3 worm cellular contexts compared by ENCODE assay signal in the genomic region with DNA sequence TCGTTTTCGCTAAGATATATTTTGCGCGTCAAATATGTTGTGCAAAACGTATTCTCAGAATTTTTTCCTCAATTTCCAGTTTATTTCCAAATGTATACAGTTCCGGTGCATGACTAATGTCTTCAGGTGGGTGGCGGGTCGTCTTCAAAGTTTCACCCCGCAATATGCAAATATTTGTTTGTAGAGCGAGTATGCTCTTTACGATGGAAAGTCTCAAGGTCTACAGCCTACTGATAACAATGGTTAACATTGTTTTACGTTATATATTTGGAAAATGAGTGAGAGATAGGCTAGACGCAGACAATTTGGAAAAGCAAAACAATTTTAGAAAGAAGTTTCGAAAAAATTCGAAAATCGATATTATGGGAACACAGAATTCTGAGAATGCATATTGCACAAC.
TF ChIP-seq lines count a peak whose summit lies in the region.

No protein-coding gene starts in this region.

TF ChIP-seq in whole organism, L2 larva, 48 proteins besides CTCF, POLR2A, EP300 and RAD21:
- TF ChIP-seq snpc-4 (tag; optimal IDR thresholded peaks at IDR 0.05; lab: Kevin White, UChicago) (no peak), peb-1 (tag; optimal IDR thresholded peaks at IDR 0.05; lab: Kevin White, UChicago) (no peak), lsy-2 (tag; optimal IDR thresholded peaks at IDR 0.05; lab: Kevin White, UChicago) (no peak), elt-1 (tag; optimal IDR thresholded peaks at IDR 0.05; lab: Kevin White, UChicago) (no peak), egl-27 (tag; optimal IDR thresholded peaks at IDR 0.05; lab: Kevin White, UChicago) (no peak), ztf-1 (GFP tag; conservative IDR thresholded peaks at IDR 0.05; lab: Robert Waterston, UW) (no peak), nhr-12 (tag; optimal IDR thresholded peaks at IDR 0.05; lab: Kevin White, UChicago) (no peak), crh-2 (tag; optimal IDR thresholded peaks at IDR 0.05; lab: Kevin White, UChicago) (peak; percentile 2), nhr-11 (tag; optimal IDR thresholded peaks at IDR 0.05; lab: Kevin White, UChicago) (no peak), fos-1 (tag; optimal IDR thresholded peaks at IDR 0.05; lab: Kevin White, UChicago) (peak; percentile 47), ZK546.5 (tag; optimal IDR thresholded peaks at IDR 0.05; lab: Kevin White, UChicago) (no peak), nhr-10 (tag; optimal IDR thresholded peaks at IDR 0.05; lab: Kevin White, UChicago) (no peak), sma-3 (GFP tag; optimal IDR thresholded peaks at IDR 0.05; lab: Kevin White, UChicago) (no peak), unc-39 (tag; optimal IDR thresholded peaks at IDR 0.05; lab: Kevin White, UChicago) (no peak), ztf-11 (tag; optimal IDR thresholded peaks at IDR 0.05; lab: Kevin White, UChicago) (no peak)

TF ChIP-seq in whole organism, L3 larva, 47 proteins besides CTCF, POLR2A, EP300 and RAD21:
- TF ChIP-seq mml-1 (tag; optimal IDR thresholded peaks at IDR 0.05; lab: Kevin White, UChicago): no peak
- TF ChIP-seq pqm-1 (tag; optimal IDR thresholded peaks at IDR 0.05; lab: Kevin White, UChicago): peak; percentile 36
- no peak for TF ChIP-seq daf-12 (tag; optimal IDR thresholded peaks at IDR 0.05; lab: Kevin White, UChicago)
- TF ChIP-seq elt-1 (tag; optimal IDR thresholded peaks at IDR 0.05; lab: Kevin White, UChicago): no peak
- peak; percentile 56 for TF ChIP-seq pha-4 (tag; optimal IDR thresholded peaks at IDR 0.05; lab: Kevin White, UChicago)
- no peak for TF ChIP-seq tbx-2 (tag; optimal IDR thresholded peaks at IDR 0.05; lab: Kevin White, UChicago)
- no peak for TF ChIP-seq sea-2 (GFP tag; optimal IDR thresholded peaks at IDR 0.05; lab: Kevin White, UChicago)
- peak; percentile 48 for TF ChIP-seq elt-2 (tag; optimal IDR thresholded peaks at IDR 0.05; lab: Kevin White, UChicago)
- no peak for TF ChIP-seq fos-1 (tag; optimal IDR thresholded peaks at IDR 0.05; lab: Kevin White, UChicago)

TF ChIP-seq in whole organism, L4 larva, 104 proteins besides CTCF, POLR2A, EP300 and RAD21:
- no peak for TF ChIP-seq tra-1 (GFP tag; IDR thresholded peaks at IDR 0.05; lab: Robert Waterston, UW)
- TF ChIP-seq mxl-2 (GFP tag; conservative IDR thresholded peaks at IDR 0.05; lab: Robert Waterston, UW): no peak
- no peak for TF ChIP-seq nhr-77 (tag; optimal IDR thresholded peaks at IDR 0.05; lab: Kevin White, UChicago)
- no peak for TF ChIP-seq nhr-10 (tag; optimal IDR thresholded peaks at IDR 0.05; lab: Kevin White, UChicago)
- no peak for TF ChIP-seq spr-3 (GFP tag; optimal IDR thresholded peaks at IDR 0.05; lab: Kevin White, UChicago)
- TF ChIP-seq daf-16 (GFP tag; optimal IDR thresholded peaks at IDR 0.05; lab: Kevin White, UChicago): no peak
- peak; percentile 62 for TF ChIP-seq daf-16 (tag; optimal IDR thresholded peaks at IDR 0.05; lab: Kevin White, UChicago)
- TF ChIP-seq nhr-42 (GFP tag; IDR thresholded peaks at IDR 0.05; lab: Robert Waterston, UW): no peak
- TF ChIP-seq F26F4.8 (GFP tag; conservative IDR thresholded peaks at IDR 0.05; lab: Robert Waterston, UW): no peak
- no peak for TF ChIP-seq ceh-20 (GFP tag; IDR thresholded peaks at IDR 0.05; lab: Robert Waterston, UW)
- no peak for TF ChIP-seq zfp-2 (tag; optimal IDR thresholded peaks at IDR 0.05; lab: Kevin White, UChicago)
- no peak for TF ChIP-seq T26A8.4 (GFP tag; IDR thresholded peaks at IDR 0.05; lab: Robert Waterston, UW)
- peak; percentile 32 for TF ChIP-seq mes-2 (tag; optimal IDR thresholded peaks at IDR 0.05; lab: Kevin White, UChicago; ENCODE audit: poor library complexity, severe bottlenecking)
- peak in 1 of 2 experiments; percentile 19 for TF ChIP-seq lsy-2 (tag; optimal IDR thresholded peaks at IDR 0.05; lab: Kevin White, UChicago)
- no peak for TF ChIP-seq lin-13 (GFP tag; optimal IDR thresholded peaks at IDR 0.05; lab: Kevin White, UChicago)
- no peak for TF ChIP-seq lin-38 (GFP tag; IDR thresholded peaks at IDR 0.05; lab: Robert Waterston, UW)
- TF ChIP-seq rbr-2 (tag; optimal IDR thresholded peaks at IDR 0.05; lab: Kevin White, UChicago): no peak
- peak; percentile 42 for TF ChIP-seq dve-1 (tag; optimal IDR thresholded peaks at IDR 0.05; lab: Kevin White, UChicago; ENCODE audit: insufficient read depth)
- TF ChIP-seq unc-130 (GFP tag; optimal IDR thresholded peaks at IDR 0.05; lab: Kevin White, UChicago): no peak
- no peak for TF ChIP-seq mxl-3 (GFP tag; optimal IDR thresholded peaks at IDR 0.05; lab: Kevin White, UChicago)
- no peak for TF ChIP-seq unc-39 (tag; optimal IDR thresholded peaks at IDR 0.05; lab: Kevin White, UChicago)
- TF ChIP-seq mep-1 (tag; optimal IDR thresholded peaks at IDR 0.05; lab: Kevin White, UChicago): peak; percentile 40
- TF ChIP-seq lin-1 (GFP tag; IDR thresholded peaks at IDR 0.05; lab: Robert Waterston, UW): no peak
- TF ChIP-seq ZK337.2 (GFP tag; IDR thresholded peaks at IDR 0.05; lab: Robert Waterston, UW): no peak
- TF ChIP-seq pqm-1 (tag; optimal IDR thresholded peaks at IDR 0.05; lab: Kevin White, UChicago): peak; percentile 30
